Fruit fly (Drosophila melanogaster): ENCODE measurements around the gene CG44195.

The CG44195 gene

dm6 chr3L:7614226-7614625 lies 81.2 kb downstream of the CG44195 start (continued):
- TF ChIP-seq CG4328 (GFP tag; optimal IDR thresholded peaks at IDR 0.05) (no peak), pros (GFP tag; optimal IDR thresholded peaks at IDR 0.05) (no peak), Myb (GFP tag; optimal IDR thresholded peaks at IDR 0.05) (no peak), tio (GFP tag; optimal IDR thresholded peaks at IDR 0.05) (peak; percentile 27), CG10654 (GFP tag; optimal IDR thresholded peaks at IDR 0.05) (peak; percentile 27), Abd-B (GFP tag; optimal IDR thresholded peaks at IDR 0.05) (peak; percentile 37), CG8359 (GFP tag; optimal IDR thresholded peaks at IDR 0.05; ENCODE audit: borderline replicate concordance) (no peak), crol (GFP tag; IDR thresholded peaks at IDR 0.05) (no peak), CG15269 (tag; optimal IDR thresholded peaks at IDR 0.05) (peak; percentile 45), Ssrp (tag; optimal IDR thresholded peaks at IDR 0.05) (peak; percentile 53), da (GFP tag; optimal IDR thresholded peaks at IDR 0.05) (no peak), unc-4 (GFP tag; IDR thresholded peaks at IDR 0.05; ENCODE audit: partially characterized antibody) (no peak), Jarid2 (GFP tag; optimal IDR thresholded peaks at IDR 0.05) (no peak), CG14014 (GFP tag; IDR thresholded peaks at IDR 0.05) (no peak), Atf6 (GFP tag; IDR thresholded peaks at IDR 0.05) (peak; percentile 31; the same call in 1 of the 2 replicates), H15 (GFP tag; IDR thresholded peaks at IDR 0.05) (peak; percentile 52; the same call in 1 of the 3 replicates), wor (GFP tag; IDR thresholded peaks at IDR 0.05) (no peak), H2.0 (GFP tag; IDR thresholded peaks at IDR 0.05) (peak; percentile 54; the same call in 1 of the 2 replicates), ken (GFP tag; IDR thresholded peaks at IDR 0.05) (no peak), Antp (GFP tag; optimal IDR thresholded peaks at IDR 0.05) (peak; percentile 20), CG31224 (GFP tag; IDR thresholded peaks at IDR 0.05) (no peak), gt (GFP tag; IDR thresholded peaks at IDR 0.05) (no peak), sna (GFP tag; IDR thresholded peaks at IDR 0.05; ENCODE audit: partially characterized antibody) (no peak), run (tag; optimal IDR thresholded peaks at IDR 0.05) (no peak), nau (GFP tag; optimal IDR thresholded peaks at IDR 0.05) (no peak), hbn (GFP tag; IDR thresholded peaks at IDR 0.05; ENCODE audit: partially characterized antibody) (no peak), Sox102F (GFP tag; optimal IDR thresholded peaks at IDR 0.05) (peak; percentile 69), CG42726 (GFP tag; IDR thresholded peaks at IDR 0.05; ENCODE audit: partially characterized antibody) (no peak), fru (optimal IDR thresholded peaks at IDR 0.05) (no peak), sob (GFP tag; IDR thresholded peaks at IDR 0.05) (no peak; the same call in 1 of the 2 replicates), CG34376 (GFP tag; optimal IDR thresholded peaks at IDR 0.05) (no peak), gsb (GFP tag; IDR thresholded peaks at IDR 0.05) (no peak), stwl (tag; optimal IDR thresholded peaks at IDR 0.05) (no peak), br (optimal IDR thresholded peaks at IDR 0.05) (no peak), GATAe (GFP tag; conservative IDR thresholded peaks at IDR 0.05) (no peak), CG12299 (tag; optimal IDR thresholded peaks at IDR 0.05) (no peak), Dek (tag; optimal IDR thresholded peaks at IDR 0.05) (peak; percentile 13), CG16813 (GFP tag; IDR thresholded peaks at IDR 0.05; ENCODE audit: partially characterized antibody) (no peak), Taf1 (GFP tag; IDR thresholded peaks at IDR 0.05) (no peak), D (optimal IDR thresholded peaks at IDR 0.05) (no peak), D (GFP tag; optimal IDR thresholded peaks at IDR 0.05) (peak; percentile 23), Hey (tag; optimal IDR thresholded peaks at IDR 0.05) (no peak), CG17385 (GFP tag; optimal IDR thresholded peaks at IDR 0.05) (peak; percentile 25), cato (GFP tag; optimal IDR thresholded peaks at IDR 0.05; ENCODE audit: borderline replicate concordance) (no peak), CG7786 (GFP tag; optimal IDR thresholded peaks at IDR 0.05) (peak; percentile 27), CG18476 (GFP tag; optimal IDR thresholded peaks at IDR 0.05) (no peak), CG4820 (GFP tag; optimal IDR thresholded peaks at IDR 0.05) (peak; percentile 44), CG6813 (GFP tag; optimal IDR thresholded peaks at IDR 0.05) (peak; percentile 14), zen2 (GFP tag; IDR thresholded peaks at IDR 0.05; ENCODE audit: partially characterized antibody) (no peak), CG10147 (GFP tag; optimal IDR thresholded peaks at IDR 0.05) (no peak), CG7963 (GFP tag; IDR thresholded peaks at IDR 0.05; ENCODE audit: partially characterized antibody) (no peak)
